Worm (Caenorhabditis elegans) whole organism, L3 larva: ENCODE measurements around the gene T01E8.8.

Source experiments
- ceh-28 ChIP-seq: fragments of 150-350 bp; optimal IDR thresholded peaks from 2 replicates; lab custom pipeline; 2014; ENCODE audit warnings: missing biosample characterization, missing genetic modification reagents, missing genetic modification characterization
- ceh-82 ChIP-seq: fragments of 150-350 bp; optimal IDR thresholded peaks from 2 replicates; lab custom pipeline; 2014; ENCODE audit warnings: missing biosample characterization, missing genetic modification characterization
- hmg-11 ChIP-seq: sonication (generic microtip); optimal IDR thresholded peaks from 2 replicates; lab custom pipeline; 2016; ENCODE audit warnings: missing genetic modification characterization, missing compliant biosample characterization
- nhr-11 ChIP-seq: fragments of 150-350 bp; optimal IDR thresholded peaks from 2 replicates; lab custom pipeline; 2014; ENCODE audit warnings: missing biosample characterization, missing genetic modification characterization
- nhr-23 ChIP-seq: fragments of 150-350 bp; optimal IDR thresholded peaks from 2 replicates; lab custom pipeline; 2014; ENCODE audit warnings: missing biosample characterization, missing genetic modification reagents, missing genetic modification characterization
- nhr-28 ChIP-seq: fragments of 150-350 bp; optimal IDR thresholded peaks from 2 replicates; lab custom pipeline; 2014; ENCODE audit warnings: missing biosample characterization, missing genetic modification characterization
- unc-62 ChIP-seq: fragments of 150-350 bp; sonication (generic microtip); optimal IDR thresholded peaks from 4 replicates; lab custom pipeline; 2014; ENCODE audit warnings: missing biosample characterization, missing genetic modification reagents, missing genetic modification characterization
- zag-1 ChIP-seq: fragments of 150-350 bp; optimal IDR thresholded peaks from 2 replicates; lab custom pipeline; 2014; ENCODE audit warnings: missing biosample characterization, missing genetic modification characterization

- TF ChIP-seq unc-62: no peak
- no peak for TF ChIP-seq zag-1 (tag; lab: Kevin White, UChicago)
- TF ChIP-seq nhr-23 (tag; lab: Kevin White, UChicago): no peak
- no peak for TF ChIP-seq nhr-28 (tag; lab: Kevin White, UChicago)
- no peak for TF ChIP-seq nhr-11
- no peak for TF ChIP-seq ceh-82 (tag; lab: Kevin White, UChicago)
- TF ChIP-seq hmg-11 (tag; lab: Kevin White, UChicago): no peak
- no peak for TF ChIP-seq ceh-28 (tag; lab: Kevin White, UChicago)
Observed at ce11 chrII:10242294-10242693, 11.2 kb downstream of the T01E8.8 start, which contains the start of gene mrps-14.
